Worm (Caenorhabditis elegans) whole organism, late embryonic: ENCODE data around the gene rexd-1.

ENCODE experiments used
- C38D4.7 ChIP-seq: fragments of 200-800 bp; sonication (Bioruptor generic); optimal IDR thresholded peaks from 2 replicates; lab custom pipeline; 2018; ENCODE audit warnings: mild to moderate bottlenecking, missing genetic modification characterization, moderate library complexity, missing compliant biosample characterization
- K09A11.1 ChIP-seq: sonication (generic microtip); optimal IDR thresholded peaks from 2 replicates; lab custom pipeline; 2017; ENCODE audit warnings: antibody characterized with exemption, mild to moderate bottlenecking, missing genetic modification characterization, missing compliant biosample characterization; ENCODE audit not compliant: insufficient read depth
- fkh-10 ChIP-seq: fragments of 150-350 bp; optimal IDR thresholded peaks from 2 replicates; lab custom pipeline; 2014; ENCODE audit warnings: missing biosample characterization, missing genetic modification reagents, missing genetic modification characterization
- mec-3 ChIP-seq: sonication (generic microtip); optimal IDR thresholded peaks from 2 replicates; lab custom pipeline; 2016; ENCODE audit warnings: borderline replicate concordance, missing genetic modification characterization, missing compliant biosample characterization
- nfya-1 ChIP-seq: sonication (generic microtip); optimal IDR thresholded peaks from 2 replicates; lab custom pipeline; 2017; ENCODE audit warnings: missing genetic modification characterization, mild to moderate bottlenecking, missing compliant biosample characterization, antibody characterized with exemption, moderate library complexity
- nhr-11 ChIP-seq: fragments of 150-350 bp; optimal IDR thresholded peaks from 2 replicates; lab custom pipeline; 2014; ENCODE audit warnings: missing biosample characterization, missing genetic modification characterization
- nhr-232 ChIP-seq: sonication (generic microtip); optimal IDR thresholded peaks from 2 replicates; lab custom pipeline; 2016; ENCODE audit warnings: missing genetic modification characterization, missing compliant biosample characterization
- pax-1 ChIP-seq: fragments of 150-350 bp; optimal IDR thresholded peaks from 2 replicates; lab custom pipeline; 2014; ENCODE audit warnings: missing biosample characterization, missing genetic modification characterization
- syd-9 ChIP-seq: sonication (generic microtip); optimal IDR thresholded peaks from 2 replicates; lab custom pipeline; 2016; ENCODE audit warnings: mild to moderate bottlenecking, missing genetic modification characterization, moderate library complexity, missing compliant biosample characterization

ce11 chrIII:1803000-1803399 is 31.3 kb upstream of the rexd-1 start:
- no peak for TF ChIP-seq C38D4.7
- no peak for TF ChIP-seq K09A11.1 (tag; lab: Kevin White, UChicago)
- TF ChIP-seq nfya-1, result no peak
- TF ChIP-seq mec-3 (tag; lab: Kevin White, UChicago), result no peak
- TF ChIP-seq nhr-232 (tag; lab: Kevin White, UChicago), result no peak
- TF ChIP-seq nhr-11 (tag; lab: Kevin White, UChicago), result no peak
- no peak for TF ChIP-seq syd-9 (tag; lab: Kevin White, UChicago)
- TF ChIP-seq pax-1 (tag; lab: Kevin White, UChicago), result no peak
- TF ChIP-seq fkh-10 (GFP tag; lab: Kevin White, UChicago), result no peak
